Fruit fly (Drosophila melanogaster) whole organism, embryonic: ENCODE measurements around the gene CG4596.
A peak's percentile ranks its signal among the peaks of the same experiment; 100 is the strongest.

Source experiments
- Atf3 ChIP-seq: fragments of 200-800 bp; sonication (Bioruptor generic); optimal IDR thresholded peaks from 3 replicates; lab custom pipeline; 2016; ENCODE audit warnings: missing biosample characterization, missing genetic modification characterization
- CG10209 ChIP-seq: fragments of 200-800 bp; sonication (Bioruptor generic); optimal IDR thresholded peaks from 3 replicates; lab custom pipeline; 2017; ENCODE audit warnings: missing biosample characterization, mild to moderate bottlenecking, missing genetic modification characterization, missing genetic modification reagents
- CG1024 ChIP-seq: fragments of 200-800 bp; sonication (Bioruptor generic); IDR thresholded peaks from 2 replicates; pipeline ENCODE4 v1.3.6; 2022; ENCODE audit warnings: missing biosample characterization, missing genetic modification characterization
- CG10959 ChIP-seq: fragments of 200-800 bp; sonication (Bioruptor generic); IDR thresholded peaks from 2 replicates; pipeline ENCODE4 v1.3.6; 2022; ENCODE audit warnings: missing biosample characterization, missing genetic modification characterization
- CG10979 ChIP-seq: fragments of 200-800 bp; sonication (Bioruptor generic); optimal IDR thresholded peaks from 2 replicates; lab custom pipeline; 2018; ENCODE audit warnings: missing biosample characterization, mild to moderate bottlenecking, missing genetic modification characterization, moderate library complexity
- CG11093 ChIP-seq: fragments of 200-800 bp; sonication (Bioruptor generic); IDR thresholded peaks from 3 replicates; pipeline ENCODE4 v1.3.6; 2022; ENCODE audit warnings: missing biosample characterization, missing genetic modification characterization
- CG13123 ChIP-seq: fragments of 200-800 bp; sonication (Bioruptor generic); optimal IDR thresholded peaks from 2 replicates; lab custom pipeline; 2016; ENCODE audit warnings: missing biosample characterization, missing genetic modification characterization
- CG14667 ChIP-seq: fragments of 200-800 bp; sonication (Bioruptor generic); IDR thresholded peaks from 2 replicates; pipeline ENCODE4 v1.3.6; 2022; ENCODE audit warnings: missing biosample characterization, missing genetic modification characterization
- CG1603 ChIP-seq: fragments of 200-800 bp; sonication (Bioruptor generic); optimal IDR thresholded peaks from 2 replicates; lab custom pipeline; 2019; ENCODE audit warnings: missing biosample characterization, mild to moderate bottlenecking, missing genetic modification characterization, moderate library complexity
- CG17359 ChIP-seq: fragments of 200-800 bp; sonication (Bioruptor generic); optimal IDR thresholded peaks from 3 replicates; lab custom pipeline; 2018; ENCODE audit warnings: missing biosample characterization, mild to moderate bottlenecking, missing genetic modification characterization, moderate library complexity
- CG18011 ChIP-seq: fragments of 200-800 bp; sonication (Bioruptor generic); optimal IDR thresholded peaks from 2 replicates; lab custom pipeline; 2017; ENCODE audit warnings: missing biosample characterization, missing genetic modification characterization, mild to moderate bottlenecking, moderate library complexity, missing genotype
- CG18262 ChIP-seq: fragments of 200-800 bp; optimal IDR thresholded peaks from 3 replicates; lab custom pipeline; 2019; ENCODE audit warnings: missing biosample characterization, mild to moderate bottlenecking, missing genetic modification characterization, moderate library complexity
- CG30020 ChIP-seq: fragments of 200-800 bp; optimal IDR thresholded peaks from 2 replicates; lab custom pipeline; 2019; ENCODE audit warnings: missing biosample characterization, mild to moderate bottlenecking, missing genetic modification characterization, moderate library complexity
- CG31441 ChIP-seq: fragments of 200-800 bp; sonication (Bioruptor generic); IDR thresholded peaks from 2 replicates; pipeline ENCODE4 v1.3.6; 2022; ENCODE audit warnings: missing biosample characterization, missing genetic modification characterization
- CG32772 ChIP-seq: fragments of 200-800 bp; sonication (Bioruptor generic); IDR thresholded peaks from 2 replicates; pipeline ENCODE4 v1.3.6; 2022; ENCODE audit warnings: missing biosample characterization, missing genetic modification characterization
- CG4617 ChIP-seq: fragments of 200-800 bp; sonication (Bioruptor generic); optimal IDR thresholded peaks from 3 replicates; lab custom pipeline; 2016; ENCODE audit warnings: missing biosample characterization, missing genetic modification characterization, borderline replicate concordance
- CG4820 ChIP-seq: fragments of 200-800 bp; sonication (Bioruptor generic); optimal IDR thresholded peaks from 3 replicates; lab custom pipeline; 2016; ENCODE audit warnings: missing biosample characterization, missing genetic modification characterization
- CG5953 ChIP-seq: fragments of 200-800 bp; sonication (Bioruptor generic); IDR thresholded peaks from 2 replicates; pipeline ENCODE4 v1.3.6; 2022; ENCODE audit warnings: missing biosample characterization, missing genetic modification characterization
- CG6254 ChIP-seq: fragments of 200-800 bp; sonication (Bioruptor generic); optimal IDR thresholded peaks from 3 replicates; lab custom pipeline; 2017; ENCODE audit warnings: mild to moderate bottlenecking, missing biosample characterization, missing genetic modification reagents, missing genetic modification characterization
- CG6689 ChIP-seq: fragments of 200-800 bp; sonication (Bioruptor generic); IDR thresholded peaks from 2 replicates; pipeline ENCODE4 v1.3.6; 2022; ENCODE audit warnings: missing biosample characterization, missing genetic modification characterization
- CG7786 ChIP-seq: fragments of 200-800 bp; sonication (Bioruptor generic); optimal IDR thresholded peaks from 2 replicates; lab custom pipeline; 2016; ENCODE audit warnings: missing biosample characterization, missing genetic modification characterization
- CG7963 ChIP-seq: fragments of 200-800 bp; sonication (Bioruptor generic); IDR thresholded peaks from 3 replicates; pipeline ENCODE4 v1.3.6; 2022; ENCODE audit warnings: missing biosample characterization, missing genetic modification characterization; ENCODE audit not compliant: partially characterized antibody
- CG8765 ChIP-seq: fragments of 200-800 bp; sonication (Bioruptor generic); IDR thresholded peaks from 2 replicates; pipeline ENCODE4 v1.3.6; 2022; ENCODE audit warnings: missing biosample characterization, missing genetic modification characterization
- CG9727 ChIP-seq: fragments of 200-800 bp; sonication (Bioruptor generic); optimal IDR thresholded peaks from 3 replicates; lab custom pipeline; 2017; ENCODE audit warnings: missing biosample characterization, mild to moderate bottlenecking, missing genetic modification characterization
- CG9797 ChIP-seq: fragments of 200-800 bp; sonication (Bioruptor generic); optimal IDR thresholded peaks from 3 replicates; lab custom pipeline; 2018; ENCODE audit warnings: missing biosample characterization, mild to moderate bottlenecking, missing genetic modification characterization
- D19B ChIP-seq: fragments of 200-800 bp; sonication (Bioruptor generic); optimal IDR thresholded peaks from 2 replicates; lab custom pipeline; 2017; ENCODE audit warnings: missing biosample characterization, mild to moderate bottlenecking, missing genetic modification characterization
- Drgx ChIP-seq: fragments of 200-800 bp; sonication (Bioruptor generic); IDR thresholded peaks from 2 replicates; pipeline ENCODE4 v1.3.6; 2022; ENCODE audit warnings: missing biosample characterization, missing genetic modification characterization
- Ets65A ChIP-seq: fragments of 200-800 bp; sonication (Bioruptor generic); peaks from one replicate; lab custom pipeline; 2016; ENCODE audit warnings: missing biosample characterization, missing genetic modification characterization
- Fer1 ChIP-seq: fragments of 200-800 bp; sonication (Bioruptor generic); optimal IDR thresholded peaks from 2 replicates; lab custom pipeline; 2017; ENCODE audit warnings: missing biosample characterization, mild to moderate bottlenecking, missing genetic modification characterization
- Gug ChIP-seq: fragments of 200-800 bp; sonication (Bioruptor generic); IDR thresholded peaks from 4 replicates; pipeline ENCODE4 v1.3.6; 2022; ENCODE audit warnings: missing biosample characterization, missing genetic modification characterization
- HLH3B ChIP-seq: fragments of 200-800 bp; sonication (Bioruptor generic); IDR thresholded peaks from 2 replicates; pipeline ENCODE4 v1.3.6; 2022; ENCODE audit warnings: missing biosample characterization, missing genetic modification characterization
- Kr ChIP-seq: fragments of 200-800 bp; sonication (Bioruptor generic); optimal IDR thresholded peaks from 2 replicates; lab custom pipeline; 2017; ENCODE audit warnings: missing biosample characterization, mild to moderate bottlenecking, missing genetic modification characterization
- Lpt ChIP-seq: fragments of >200 bp; optimal IDR thresholded peaks from 2 replicates; lab custom pipeline; 2018; ENCODE audit warnings: missing biosample characterization, missing genetic modification characterization
- Med ChIP-seq: fragments of 200-800 bp; sonication (Bioruptor generic); peaks from one replicate; lab custom pipeline; 2016; ENCODE audit warnings: missing biosample characterization, missing genetic modification characterization, mild to moderate bottlenecking, inconsistent platforms, moderate library complexity
- ase ChIP-seq: fragments of 200-800 bp; sonication (Bioruptor generic); IDR thresholded peaks from 3 replicates; pipeline ENCODE4 v1.3.6; 2022; ENCODE audit warnings: missing biosample characterization, missing genetic modification characterization
- corto ChIP-seq: fragments of 200-800 bp; sonication (Bioruptor generic); optimal IDR thresholded peaks from 2 replicates; lab custom pipeline; 2016; ENCODE audit warnings: missing biosample characterization, mild to moderate bottlenecking, missing genetic modification characterization, moderate library complexity
- cwo ChIP-seq: fragments of 200-800 bp; sonication (Bioruptor generic); optimal IDR thresholded peaks from 3 replicates; lab custom pipeline; 2017; ENCODE audit warnings: missing biosample characterization, missing genetic modification characterization, mild to moderate bottlenecking, moderate library complexity, missing genetic modification reagents
- fd96Cb ChIP-seq: fragments of 200-800 bp; sonication (Bioruptor generic); optimal IDR thresholded peaks from 2 replicates; lab custom pipeline; 2018; ENCODE audit warnings: missing biosample characterization, mild to moderate bottlenecking, missing genetic modification characterization, moderate library complexity
- gsb-n ChIP-seq: fragments of 200-800 bp; sonication (Bioruptor generic); optimal IDR thresholded peaks from 3 replicates; lab custom pipeline; 2018; ENCODE audit warnings: missing biosample characterization, mild to moderate bottlenecking, missing genetic modification characterization
- hkb ChIP-seq, 2 experiments: fragments of 200-800 bp in 1 of 2; fragments of >200 bp in 1 of 2; sonication (Bioruptor generic) in 1 of 2; IDR thresholded peaks in 1 of 2; optimal IDR thresholded peaks in 1 of 2; 2 replicates each; pipeline versions ENCODE4 v1.3.6 to Lab custom; 2017 to 2022; ENCODE audit warnings: missing biosample characterization in 1 of 2, missing genetic modification characterization in 1 of 2
- kah ChIP-seq: fragments of 200-800 bp; sonication (Bioruptor generic); optimal IDR thresholded peaks from 2 replicates; lab custom pipeline; 2018; ENCODE audit warnings: missing biosample characterization, mild to moderate bottlenecking, missing genetic modification characterization
- kay ChIP-seq: fragments of 200-800 bp; sonication (Bioruptor generic); optimal IDR thresholded peaks from 2 replicates; lab custom pipeline; 2016; ENCODE audit warnings: missing biosample characterization, missing genetic modification characterization
- lbe ChIP-seq: fragments of 200-800 bp; sonication (Bioruptor generic); optimal IDR thresholded peaks from 2 replicates; lab custom pipeline; 2016; ENCODE audit warnings: missing biosample characterization, mild to moderate bottlenecking, missing genetic modification characterization
- nmo ChIP-seq: fragments of 200-800 bp; sonication (Bioruptor generic); optimal IDR thresholded peaks from 2 replicates; lab custom pipeline; 2018; ENCODE audit warnings: missing biosample characterization, mild to moderate bottlenecking, missing genetic modification characterization, moderate library complexity
- nom ChIP-seq: fragments of 200-800 bp; sonication (Bioruptor generic); optimal IDR thresholded peaks from 2 replicates; lab custom pipeline; 2017; ENCODE audit warnings: missing biosample characterization, missing genetic modification characterization, mild to moderate bottlenecking, moderate library complexity, missing genetic modification reagents
- odd ChIP-seq: fragments of 200-800 bp; sonication (Bioruptor generic); optimal IDR thresholded peaks from 2 replicates; lab custom pipeline; 2017; ENCODE audit warnings: missing biosample characterization, mild to moderate bottlenecking, missing genetic modification characterization
- phol ChIP-seq: fragments of 200-800 bp; sonication (Bioruptor generic); optimal IDR thresholded peaks from 3 replicates; lab custom pipeline; 2018; ENCODE audit warnings: missing biosample characterization, mild to moderate bottlenecking, missing genetic modification characterization, moderate library complexity
- prd ChIP-seq, 3 experiments: fragments of >200 bp in 2 of 3; fragments of 200-800 bp in 1 of 3; sonication (Bioruptor generic) in 1 of 3; optimal IDR thresholded peaks in 2 of 3; IDR thresholded peaks in 1 of 3; 2 replicates in 2 of 3; 3 replicates in 1 of 3; pipeline versions ENCODE4 v1.3.6 to Lab custom; 2017 to 2022; ENCODE audit warnings: missing biosample characterization in 1 of 3, missing genetic modification characterization in 1 of 3
- sisA ChIP-seq: fragments of 200-800 bp; sonication (Bioruptor generic); IDR thresholded peaks from 2 replicates; pipeline ENCODE4 v1.3.6; 2022; ENCODE audit warnings: missing biosample characterization, missing genetic modification characterization
- vfl ChIP-seq: fragments of 200-800 bp; sonication (Bioruptor generic); optimal IDR thresholded peaks from 2 replicates; lab custom pipeline; 2016; ENCODE audit warnings: missing biosample characterization, missing genetic modification characterization

CG4596 gene

DNA sequence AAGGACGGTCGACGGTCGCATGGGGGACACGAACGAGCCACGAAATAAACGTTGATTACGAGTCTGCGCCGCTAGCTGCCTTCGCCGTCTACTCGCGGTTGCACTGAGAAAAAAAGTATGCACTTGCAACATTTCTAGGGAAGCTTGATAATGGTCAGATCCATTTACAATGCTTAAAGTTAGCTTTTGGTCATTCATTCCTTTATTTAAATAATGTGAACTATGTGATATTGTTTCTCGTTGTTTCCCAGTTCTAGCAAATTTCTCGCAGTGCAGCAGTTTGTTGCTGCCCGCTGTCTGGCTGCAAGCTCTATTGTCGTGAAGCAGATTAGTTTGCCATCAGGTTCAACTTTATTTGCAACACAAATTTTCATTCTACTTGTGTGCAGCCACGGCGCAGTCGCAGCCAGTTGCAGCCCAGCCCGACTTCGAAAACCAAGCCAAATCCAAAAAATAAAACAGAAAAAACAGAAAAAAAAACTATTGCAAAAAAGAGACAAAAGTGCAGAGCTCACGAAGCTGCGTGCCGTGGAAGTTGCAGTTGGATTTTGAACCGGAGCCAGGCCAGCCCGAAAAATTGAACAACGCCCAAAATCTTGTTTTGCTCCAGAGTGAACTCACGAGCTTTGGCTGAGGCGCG lies 40.2 kb upstream of the CG4596 start (continued):
- TF ChIP-seq CG32772 (no peak), kay (GFP tag; lab: Kevin White, UChicago) (no peak), Atf3 (no peak), fd96Cb (tag; lab: Kevin White, UChicago) (peak; percentile 27), sisA (GFP tag; lab: Robert Waterston, UW) (peak; percentile 56), kah (no peak), CG9797 (GFP tag; lab: Kevin White, UChicago) (no peak), Med (GFP tag; lab: Kevin White, UChicago) (peak; percentile 59), CG14667 (no peak), Kr (GFP tag; lab: Kevin White, UChicago) (no peak), CG6254 (GFP tag; lab: Kevin White, UChicago) (no peak), CG18262 (peak; percentile 11), cwo (GFP tag; lab: Kevin White, UChicago) (no peak), hkb (optimal IDR thresholded peaks at IDR 0.05; lab: Kevin White, UChicago) (no peak), hkb (GFP tag; IDR thresholded peaks at IDR 0.05; lab: Robert Waterston, UW) (no peak), odd (GFP tag; lab: Kevin White, UChicago) (no peak), CG7786 (no peak), CG17359 (tag; lab: Kevin White, UChicago) (peak; percentile 8), CG9727 (peak; percentile 8), CG10979 (tag; lab: Kevin White, UChicago) (peak; percentile 27), CG11093 (GFP tag; lab: Robert Waterston, UW) (no peak), CG1024 (GFP tag; lab: Robert Waterston, UW) (peak; percentile 3; the same call in 1 of the 2 replicates), CG7963 (no peak), CG10959 (GFP tag; lab: Robert Waterston, UW) (peak; percentile 9; the same call in 1 of the 2 replicates), CG6689 (GFP tag; lab: Robert Waterston, UW) (peak; percentile 32; the same call in 1 of the 2 replicates), CG4617 (no peak), ase (0 out of 3 replicates have a peak, but pooled peaks have one; percentile 17), D19B (GFP tag; lab: Kevin White, UChicago) (no peak), HLH3B (GFP tag; lab: Robert Waterston, UW) (peak; percentile 40; the same call in 1 of the 2 replicates), nmo (GFP tag; lab: Kevin White, UChicago) (peak; percentile 7), gsb-n (no peak), CG8765 (GFP tag; lab: Robert Waterston, UW) (no peak), prd (optimal IDR thresholded peaks at IDR 0.05; lab: Kevin White, UChicago) (no peak), prd (GFP tag; IDR thresholded peaks at IDR 0.05; lab: Robert Waterston, UW) (peak; percentile 47; the same call in 2 of the 3 replicates), CG4820 (GFP tag; lab: Kevin White, UChicago) (peak; percentile 27), CG5953 (no peak), CG30020 (no peak), Gug (GFP tag; lab: Robert Waterston, UW) (no peak)

DNA sequence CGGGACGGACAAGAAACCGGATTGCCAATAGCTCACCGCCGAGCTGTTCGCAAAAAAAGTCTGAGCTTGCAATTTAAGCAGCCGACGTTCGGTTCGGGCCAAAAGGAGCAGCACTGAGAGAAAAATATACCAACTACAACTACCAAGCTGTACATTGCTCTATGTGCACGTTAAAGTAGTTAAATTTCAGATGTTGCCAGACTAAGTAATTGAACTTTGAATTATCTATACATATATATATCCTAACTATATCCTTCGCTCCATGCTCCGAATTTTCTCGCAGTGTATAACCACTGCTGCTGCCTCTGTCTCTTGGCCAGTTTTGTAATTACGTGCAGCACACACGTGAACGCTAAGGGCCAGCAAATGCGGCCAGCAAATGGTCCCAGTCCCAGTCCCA lies 37.9 kb upstream of the CG4596 start:
- TF ChIP-seq Fer1 (GFP tag; lab: Kevin White, UChicago) = no peak
- peak; percentile 19 for TF ChIP-seq Ets65A
- TF ChIP-seq vfl (GFP tag; lab: Kevin White, UChicago) = no peak
- no peak for TF ChIP-seq prd (optimal IDR thresholded peaks at IDR 0.05; lab: Kevin White, UChicago)
- TF ChIP-seq prd (GFP tag; IDR thresholded peaks at IDR 0.05; lab: Robert Waterston, UW) = peak; percentile 60; the same call in 2 of the 3 replicates
- TF ChIP-seq Med (GFP tag; lab: Kevin White, UChicago) = peak; percentile 28
- TF ChIP-seq CG18011 (GFP tag; lab: Kevin White, UChicago) = no peak
- peak; percentile 25 for TF ChIP-seq CG1603
- TF ChIP-seq phol (tag; lab: Kevin White, UChicago) = no peak
- no peak for TF ChIP-seq CG13123 (GFP tag; lab: Kevin White, UChicago)
- peak; percentile 97 for TF ChIP-seq corto
- peak; percentile 91 for TF ChIP-seq nom (GFP tag; lab: Kevin White, UChicago)
- TF ChIP-seq CG11093 (GFP tag; lab: Robert Waterston, UW) = peak; percentile 16; the same call in 1 of the 3 replicates
- TF ChIP-seq Lpt (GFP tag; lab: Kevin White, UChicago) = no peak
- peak; percentile 96 for TF ChIP-seq lbe (GFP tag; lab: Kevin White, UChicago)
- TF ChIP-seq CG31441 (GFP tag; lab: Robert Waterston, UW) = no peak
- TF ChIP-seq Drgx (GFP tag; lab: Robert Waterston, UW) = peak; percentile 96
- no peak for TF ChIP-seq CG10209 (GFP tag; lab: Kevin White, UChicago)
